Worm (Caenorhabditis elegans) whole organism, L4 larva: ENCODE measurements around the gene clec-179.

Experiments
- F10B5.3 ChIP-seq: sonication (generic microtip); optimal IDR thresholded peaks from 2 replicates; lab custom pipeline; 2016; ENCODE audit warnings: mild to moderate bottlenecking, missing genetic modification characterization, missing compliant biosample characterization
- F26F4.8 ChIP-seq: fragments of 200-800 bp; sonication (Bioruptor generic); conservative IDR thresholded peaks from 2 replicates; pipeline ENCODE4 v1.3.6; 2022; ENCODE audit warnings: missing genetic modification characterization, missing compliant biosample characterization
- F37D6.2 ChIP-seq: sonication (generic microtip); optimal IDR thresholded peaks from 2 replicates; lab custom pipeline; 2016; ENCODE audit warnings: mild to moderate bottlenecking, missing genetic modification characterization, missing compliant biosample characterization
- F49E8.2 ChIP-seq: sonication (generic microtip); optimal IDR thresholded peaks from 2 replicates; lab custom pipeline; 2016; ENCODE audit warnings: missing compliant biosample characterization, mild to moderate bottlenecking, missing genetic modification characterization, borderline replicate concordance
- T20F7.1 ChIP-seq: fragments of 200-800 bp; sonication (Bioruptor generic); optimal IDR thresholded peaks from 2 replicates; lab custom pipeline; 2018; ENCODE audit warnings: mild to moderate bottlenecking, missing genetic modification characterization, missing compliant biosample characterization
- T26A8.4 ChIP-seq: fragments of 200-800 bp; sonication (Bioruptor generic); IDR thresholded peaks from 2 replicates; pipeline ENCODE4 v1.3.6; 2022; ENCODE audit warnings: missing genetic modification characterization, missing compliant biosample characterization
- Y105C5A.15 ChIP-seq: fragments of 200-800 bp; sonication (Bioruptor generic); IDR thresholded peaks from 2 replicates; pipeline ENCODE4 v1.3.6; 2022; ENCODE audit warnings: missing genetic modification characterization, missing compliant biosample characterization
- aha-1 ChIP-seq: fragments of 150-350 bp; peaks from one replicate; lab custom pipeline; 2014; ENCODE audit warnings: missing biosample characterization, missing genetic modification characterization
- aly-2 ChIP-seq: sonication (generic microtip); optimal IDR thresholded peaks from 2 replicates; lab custom pipeline; 2018; ENCODE audit warnings: missing biosample characterization, missing genetic modification characterization
- ama-1 ChIP-seq: fragments of 150-350 bp; optimal IDR thresholded peaks from 2 replicates; lab custom pipeline; 2014; ENCODE audit warnings: inconsistent platforms, mixed read lengths
- arid-1 ChIP-seq: fragments of 200-800 bp; sonication (Bioruptor generic); conservative IDR thresholded peaks from 2 replicates; pipeline ENCODE4 v1.3.6; 2022; ENCODE audit warnings: missing genetic modification reagents, missing genetic modification characterization, missing compliant biosample characterization
- ceh-20 ChIP-seq: fragments of 200-800 bp; sonication (Bioruptor generic); IDR thresholded peaks from 2 replicates; pipeline ENCODE4 v1.3.6; 2022; ENCODE audit warnings: missing genetic modification reagents, missing genetic modification characterization, missing compliant biosample characterization
- ceh-28 ChIP-seq: fragments of 150-350 bp; optimal IDR thresholded peaks from 2 replicates; lab custom pipeline; 2014; ENCODE audit warnings: missing biosample characterization, missing genetic modification reagents, missing genetic modification characterization
- ceh-44 ChIP-seq: fragments of 200-800 bp; sonication (Bioruptor generic); IDR thresholded peaks from 2 replicates; pipeline ENCODE4 v1.3.6; 2022; ENCODE audit warnings: missing genetic modification reagents, missing genetic modification characterization, missing compliant biosample characterization
- ceh-82 ChIP-seq: sonication (generic microtip); optimal IDR thresholded peaks from 2 replicates; lab custom pipeline; 2017; ENCODE audit warnings: missing biosample characterization, missing genetic modification characterization
- ces-1 ChIP-seq: fragments of 150-350 bp; sonication (generic microtip); optimal IDR thresholded peaks from 4 replicates; lab custom pipeline; 2014; ENCODE audit warnings: missing biosample characterization, missing genetic modification reagents, missing genetic modification characterization
- daf-16 ChIP-seq, 3 experiments: sonication (generic microtip); optimal IDR thresholded peaks; 2 replicates each; lab custom pipeline; 2016 to 2017; ENCODE audit warnings: missing genetic modification characterization in 3 of 3, missing genetic modification reagents in 3 of 3, mild to moderate bottlenecking in 2 of 3, missing compliant biosample characterization in 2 of 3, missing biosample characterization in 1 of 3, moderate library complexity in 1 of 3
- dmd-6 ChIP-seq: fragments of 200-800 bp; sonication (Bioruptor generic); IDR thresholded peaks from 2 replicates; pipeline ENCODE4 v1.3.6; 2022; ENCODE audit warnings: missing genetic modification reagents, missing genetic modification characterization, missing compliant biosample characterization
- dmd-8 ChIP-seq: fragments of 200-800 bp; sonication (Bioruptor generic); IDR thresholded peaks from 2 replicates; pipeline ENCODE4 v1.3.6; 2022; ENCODE audit warnings: missing genetic modification characterization, missing compliant biosample characterization
- dpl-1 ChIP-seq: fragments of 150-350 bp; optimal IDR thresholded peaks from 2 replicates; lab custom pipeline; 2014; ENCODE audit warnings: missing biosample characterization, missing genetic modification reagents, missing genetic modification characterization
- dve-1 ChIP-seq: sonication (generic microtip); optimal IDR thresholded peaks from 2 replicates; lab custom pipeline; 2017; ENCODE audit warnings: antibody characterized with exemption, mild to moderate bottlenecking, missing genetic modification characterization, missing compliant biosample characterization; ENCODE audit not compliant: insufficient read depth
- hif-1 ChIP-seq, 2 experiments: sonication (generic microtip); optimal IDR thresholded peaks; 2 replicates each; lab custom pipeline; 2016 to 2017; ENCODE audit warnings: missing compliant biosample characterization in 2 of 2, missing genetic modification characterization in 2 of 2, missing genetic modification reagents in 2 of 2, missing genotype in 2 of 2, mild to moderate bottlenecking in 1 of 2
- hlh-11 ChIP-seq: fragments of 200-800 bp; sonication (Bioruptor generic); optimal IDR thresholded peaks from 2 replicates; lab custom pipeline; 2018; ENCODE audit warnings: mild to moderate bottlenecking, missing genetic modification characterization, missing compliant biosample characterization
- hlh-30 ChIP-seq: sonication (generic microtip); optimal IDR thresholded peaks from 2 replicates; lab custom pipeline; 2017; ENCODE audit warnings: antibody characterized with exemption, mild to moderate bottlenecking, missing genetic modification characterization, missing compliant biosample characterization; ENCODE audit not compliant: insufficient read depth
- lim-7 ChIP-seq: fragments of 200-800 bp; sonication (Bioruptor generic); IDR thresholded peaks from 2 replicates; pipeline ENCODE4 v1.3.6; 2022; ENCODE audit warnings: missing genetic modification characterization, missing compliant biosample characterization
- lin-13 ChIP-seq: fragments of 150-350 bp; optimal IDR thresholded peaks from 2 replicates; lab custom pipeline; 2014; ENCODE audit warnings: missing biosample characterization, missing genetic modification reagents, missing genetic modification characterization
- lin-15B ChIP-seq: fragments of 150-350 bp; sonication (generic microtip); optimal IDR thresholded peaks from 3 replicates; lab custom pipeline; 2014; ENCODE audit warnings: missing biosample characterization, missing genetic modification characterization
- lin-29 ChIP-seq: fragments of 200-800 bp; sonication (Bioruptor generic); IDR thresholded peaks from 2 replicates; pipeline ENCODE4 v1.3.6; 2022; ENCODE audit warnings: missing genetic modification reagents, missing genetic modification characterization, missing compliant biosample characterization
- lin-38 ChIP-seq: fragments of 200-800 bp; sonication (Bioruptor generic); IDR thresholded peaks from 2 replicates; pipeline ENCODE4 v1.3.6; 2022; ENCODE audit warnings: missing genetic modification reagents, missing genetic modification characterization, missing compliant biosample characterization
- lsy-2 ChIP-seq, 2 experiments: fragments of 150-350 bp in 1 of 2; sonication (generic microtip) in 1 of 2; optimal IDR thresholded peaks; 2 replicates each; lab custom pipeline; 2014 to 2017; ENCODE audit warnings: missing biosample characterization in 2 of 2, missing genetic modification characterization in 2 of 2
- madf-5 ChIP-seq, 2 experiments: fragments of 200-800 bp; sonication (Bioruptor generic); IDR thresholded peaks; 2 replicates each; pipeline ENCODE4 v1.3.6; 2022; ENCODE audit warnings: missing compliant biosample characterization in 2 of 2, missing genetic modification characterization in 2 of 2
- mdl-1 ChIP-seq, 2 experiments: fragments of 150-350 bp in 1 of 2; sonication (generic microtip) in 1 of 2; optimal IDR thresholded peaks; 2 replicates each; lab custom pipeline; 2014 to 2017; ENCODE audit warnings: missing biosample characterization in 2 of 2, missing genetic modification characterization in 2 of 2
- nhr-10 ChIP-seq: fragments of 150-350 bp; optimal IDR thresholded peaks from 2 replicates; lab custom pipeline; 2014; ENCODE audit warnings: missing biosample characterization, missing genetic modification characterization
- nhr-11 ChIP-seq: fragments of 150-350 bp; optimal IDR thresholded peaks from 2 replicates; lab custom pipeline; 2014; ENCODE audit warnings: missing biosample characterization, missing genetic modification characterization
- nhr-28 ChIP-seq: fragments of 150-350 bp; optimal IDR thresholded peaks from 2 replicates; lab custom pipeline; 2014; ENCODE audit warnings: missing biosample characterization, missing genetic modification characterization
- nhr-41 ChIP-seq: fragments of 200-800 bp; sonication (Bioruptor generic); IDR thresholded peaks from 2 replicates; pipeline ENCODE4 v1.3.6; 2022; ENCODE audit warnings: missing genetic modification reagents, missing genetic modification characterization, missing compliant biosample characterization
- nhr-48 ChIP-seq: sonication (generic microtip); optimal IDR thresholded peaks from 2 replicates; lab custom pipeline; 2016; ENCODE audit warnings: mild to moderate bottlenecking, missing genetic modification characterization, missing compliant biosample characterization
- nhr-6 ChIP-seq: fragments of 150-350 bp; optimal IDR thresholded peaks from 2 replicates; lab custom pipeline; 2014; ENCODE audit warnings: missing biosample characterization, missing genetic modification characterization
- nhr-77 ChIP-seq: fragments of 150-350 bp; optimal IDR thresholded peaks from 2 replicates; lab custom pipeline; 2014; ENCODE audit warnings: missing biosample characterization, missing genetic modification characterization
- pqm-1 ChIP-seq: sonication (generic microtip); optimal IDR thresholded peaks from 2 replicates; lab custom pipeline; 2017; ENCODE audit warnings: missing biosample characterization, missing genetic modification characterization
- sdz-12 ChIP-seq: fragments of 200-800 bp; sonication (Bioruptor generic); optimal IDR thresholded peaks from 2 replicates; lab custom pipeline; 2018; ENCODE audit warnings: mild to moderate bottlenecking, missing genetic modification characterization, missing compliant biosample characterization
- skn-1 ChIP-seq: fragments of 150-350 bp; optimal IDR thresholded peaks from 2 replicates; lab custom pipeline; 2014; ENCODE audit warnings: missing biosample characterization, missing genetic modification characterization
- spr-1 ChIP-seq: sonication (generic microtip); optimal IDR thresholded peaks from 2 replicates; lab custom pipeline; 2016; ENCODE audit warnings: mild to moderate bottlenecking, missing genetic modification characterization, missing compliant biosample characterization
- tra-1 ChIP-seq: fragments of 200-800 bp; sonication (Bioruptor generic); IDR thresholded peaks from 2 replicates; pipeline ENCODE4 v1.3.6; 2022; ENCODE audit warnings: missing genetic modification reagents, missing genetic modification characterization, missing compliant biosample characterization
- unc-39 ChIP-seq: sonication (generic microtip); optimal IDR thresholded peaks from 2 replicates; lab custom pipeline; 2017; ENCODE audit warnings: missing biosample characterization, missing genetic modification characterization
- unc-62 ChIP-seq, 3 experiments: fragments of 150-350 bp in 1 of 3; sonication (generic microtip); optimal IDR thresholded peaks in 2 of 3; peaks in 1 of 3; 1 replicate in 1 of 3; 2 replicates in 2 of 3; lab custom pipeline; 2014 to 2017; ENCODE audit warnings: missing biosample characterization in 3 of 3, missing genetic modification characterization in 3 of 3, missing genetic modification reagents in 3 of 3, missing genotype in 1 of 3
- zip-2 ChIP-seq: fragments of 150-350 bp; optimal IDR thresholded peaks from 2 replicates; lab custom pipeline; 2014; ENCODE audit warnings: missing biosample characterization, missing genetic modification characterization

clec-179 gene

DNA sequence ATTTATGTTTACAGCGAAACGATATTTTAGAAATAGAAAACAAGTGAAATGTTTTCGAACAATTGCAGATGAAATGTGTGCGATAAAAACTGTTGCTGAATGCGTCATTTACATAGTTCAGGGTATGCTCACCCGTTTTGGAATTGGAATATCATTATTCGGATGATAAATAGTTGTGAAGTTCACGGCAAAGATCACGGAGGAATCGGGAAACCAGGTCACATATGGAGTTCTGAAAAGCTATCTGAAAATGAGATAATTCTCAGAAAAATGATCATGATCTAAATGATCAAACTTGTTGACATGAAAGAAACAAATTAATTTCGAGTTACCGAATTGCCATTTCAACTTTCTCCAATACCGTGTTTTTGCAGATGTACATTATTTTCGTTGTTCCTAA is 11.2 kb upstream of the clec-179 start, which contains the start of gene best-16:
Gene best-16 (minus strand): TSS at position 101 of the 400 bp plus-strand sequence.
- TF ChIP-seq lsy-2 (tag; optimal IDR thresholded peaks at IDR 0.05; lab: Kevin White, UChicago) (no peak), spr-1 (tag; lab: Kevin White, UChicago) (no peak)
- TF ChIP-seq, all 104 proteins: peak for 0

DNA sequence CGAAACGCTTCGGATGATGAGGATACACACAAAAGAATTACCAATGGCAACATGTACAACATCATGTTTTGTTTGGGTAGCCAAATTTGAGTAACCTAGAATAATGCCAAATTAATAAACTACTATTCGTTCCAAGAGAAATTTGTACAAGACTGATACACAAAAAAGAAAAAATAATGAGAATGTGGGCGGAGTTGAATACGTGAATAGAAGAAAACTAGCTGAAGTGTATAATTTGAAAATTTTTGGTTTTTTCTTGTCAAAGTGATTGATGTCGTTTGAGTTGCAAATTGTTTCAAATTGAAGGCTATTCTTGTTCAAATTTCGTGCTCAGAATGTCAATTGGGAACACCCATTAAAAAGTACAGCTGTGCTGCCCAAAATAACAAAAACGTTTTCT is 7.2 kb upstream of the clec-179 start, which contains the start of gene R13A1.5:
Gene R13A1.5 (minus strand): TSS at position 101 of the 400 bp plus-strand sequence.
- TF ChIP-seq nhr-11: no peak
- TF ChIP-seq mdl-1 (tag; optimal IDR thresholded peaks at IDR 0.05; lab: Kevin White, UChicago): no peak
- no peak for TF ChIP-seq nhr-6 (tag; lab: Kevin White, UChicago)
- no peak for TF ChIP-seq Y105C5A.15 (GFP tag; lab: Robert Waterston, UW)
- TF ChIP-seq F10B5.3: no peak
- no peak for TF ChIP-seq ceh-28 (tag; lab: Kevin White, UChicago)
- TF ChIP-seq nhr-41 (GFP tag; lab: Robert Waterston, UW): no peak
- no peak for TF ChIP-seq lin-13 (GFP tag; lab: Kevin White, UChicago)

DNA sequence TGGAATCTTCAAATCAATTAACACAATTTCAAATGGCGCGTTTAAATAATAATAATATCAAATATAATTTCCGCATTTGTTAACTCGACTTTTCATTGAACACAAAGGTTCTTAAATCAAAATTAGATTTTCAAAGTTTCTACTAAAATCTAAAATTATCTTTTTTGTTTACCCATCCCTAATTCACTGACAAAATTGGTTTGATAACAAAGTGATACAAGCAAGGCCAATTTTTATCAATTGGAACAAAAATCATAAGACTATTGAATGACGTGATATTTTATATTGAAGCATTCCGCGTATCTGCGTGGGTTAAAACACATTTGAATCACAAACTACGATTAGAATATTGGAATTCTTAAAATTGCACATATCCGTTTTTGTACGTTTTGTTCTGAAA is 5.9 kb upstream of the clec-179 start:
- TF ChIP-seq F37D6.2 (tag; lab: Kevin White, UChicago) (no peak), dmd-8 (GFP tag; lab: Robert Waterston, UW) (no peak), aha-1 (peak; percentile 80), nhr-28 (tag; lab: Kevin White, UChicago) (peak; percentile 95), pqm-1 (peak; percentile 93), arid-1 (GFP tag; lab: Robert Waterston, UW) (no peak), hlh-11 (tag; lab: Kevin White, UChicago) (peak; percentile 81), F49E8.2 (no peak), dmd-6 (GFP tag; lab: Robert Waterston, UW) (peak; percentile 89), nhr-10 (peak; percentile 10), sdz-12 (GFP tag; lab: Kevin White, UChicago) (no peak), lin-38 (no peak), skn-1 (no peak), nhr-77 (tag; lab: Kevin White, UChicago) (peak; percentile 91), unc-39 (no peak), mdl-1 (tag; optimal IDR thresholded peaks at IDR 0.05; lab: Kevin White, UChicago) (peak in 1 of 2 experiments; percentile 20), unc-62 (GFP tag; optimal IDR thresholded peaks at IDR 0.05 in 1 of 2; lab: Kevin White, UChicago) (peak in 1 of 2 experiments; percentile 28), unc-62 (tag; optimal IDR thresholded peaks at IDR 0.05; lab: Kevin White, UChicago) (no peak), ceh-20 (GFP tag; lab: Robert Waterston, UW) (no peak), ceh-82 (no peak), tra-1 (no peak), lin-15B (no peak), F26F4.8 (GFP tag; lab: Robert Waterston, UW) (no peak), ceh-28 (tag; lab: Kevin White, UChicago) (no peak), dpl-1 (GFP tag; lab: Kevin White, UChicago) (no peak), nhr-48 (peak; percentile 72), T20F7.1 (GFP tag; lab: Kevin White, UChicago) (peak; percentile 63), daf-16 (GFP tag; optimal IDR thresholded peaks at IDR 0.05; lab: Kevin White, UChicago) (peak in 1 of 2 experiments; percentile 36), daf-16 (tag; optimal IDR thresholded peaks at IDR 0.05; lab: Kevin White, UChicago) (peak; percentile 91), lin-29 (GFP tag; lab: Robert Waterston, UW) (no peak), ces-1 (GFP tag; lab: Kevin White, UChicago) (no peak), madf-5 (GFP tag; IDR thresholded peaks at IDR 0.05; lab: Robert Waterston, UW) (no peak), zip-2 (tag; lab: Kevin White, UChicago) (no peak), F10B5.3 (no peak), ama-1 (lab: Kevin White, UChicago) (no peak), T26A8.4 (GFP tag; lab: Robert Waterston, UW) (no peak), dve-1 (tag; lab: Kevin White, UChicago) (peak; percentile 89), hlh-30 (peak; percentile 67), aly-2 (no peak), lim-7 (GFP tag; lab: Robert Waterston, UW) (no peak), hif-1 (tag; optimal IDR thresholded peaks at IDR 0.05; lab: Kevin White, UChicago) (no peak), ceh-44 (GFP tag; lab: Robert Waterston, UW) (no peak)
